Worm (Caenorhabditis elegans) whole organism, young adult: Measurements from ENCODE around the gene F14F9.8.

Experiments used
- B0035.1 ChIP-seq: sonication (generic microtip); optimal IDR thresholded peaks from 2 replicates; lab custom pipeline; 2016; ENCODE audit warnings: missing genetic modification characterization, mild to moderate bottlenecking, missing compliant biosample characterization, missing genotype, missing genetic modification reagents
- D2030.7 ChIP-seq: fragments of 200-800 bp; sonication (Bioruptor generic); IDR thresholded peaks from 2 replicates; pipeline ENCODE4 v1.3.6; 2022; ENCODE audit warnings: missing genetic modification reagents, missing genetic modification characterization, missing compliant biosample characterization
- F39B2.1 ChIP-seq: fragments of 200-800 bp; sonication (Bioruptor generic); IDR thresholded peaks from 2 replicates; pipeline ENCODE4 v1.3.6; 2022; ENCODE audit warnings: missing genetic modification reagents, missing genetic modification characterization, missing compliant biosample characterization
- F49E8.2 ChIP-seq: sonication (generic microtip); optimal IDR thresholded peaks from 3 replicates; lab custom pipeline; 2017; ENCODE audit warnings: missing genetic modification characterization, mild to moderate bottlenecking, missing compliant biosample characterization, antibody characterized with exemption, moderate library complexity; ENCODE audit not compliant: insufficient read depth
- F52B5.7 ChIP-seq: sonication (generic microtip); optimal IDR thresholded peaks from 2 replicates; lab custom pipeline; 2016; ENCODE audit warnings: mild to moderate bottlenecking, missing genetic modification characterization, missing compliant biosample characterization
- Y67H2A.10 ChIP-seq: fragments of 200-800 bp; sonication (Bioruptor generic); conservative IDR thresholded peaks from 2 replicates; pipeline ENCODE4 v1.3.6; 2022; ENCODE audit warnings: missing genetic modification reagents, missing genetic modification characterization, missing compliant biosample characterization
- ama-1 ChIP-seq, 3 experiments: fragments of 150-350 bp in 1 of 3; sonication (generic microtip) in 2 of 3; optimal IDR thresholded peaks; 2 replicates each; lab custom pipeline; 2014 to 2018; ENCODE audit warnings: missing biosample characterization in 2 of 3, missing genetic modification characterization in 2 of 3, missing genetic modification reagents in 2 of 3
- ccch-3 ChIP-seq: fragments of 200-800 bp; sonication (Bioruptor generic); optimal IDR thresholded peaks from 2 replicates; lab custom pipeline; 2018; ENCODE audit warnings: mild to moderate bottlenecking, missing genetic modification characterization, missing compliant biosample characterization
- dpff-1 ChIP-seq: sonication (generic microtip); optimal IDR thresholded peaks from 2 replicates; lab custom pipeline; 2017; ENCODE audit warnings: mild to moderate bottlenecking, missing genetic modification characterization, missing compliant biosample characterization
- mel-28 ChIP-seq: sonication (generic microtip); optimal IDR thresholded peaks from 2 replicates; lab custom pipeline; 2016; ENCODE audit warnings: borderline replicate concordance, mild to moderate bottlenecking, missing genetic modification characterization, missing compliant biosample characterization
- pbrm-1 ChIP-seq: fragments of 200-800 bp; sonication (Bioruptor generic); IDR thresholded peaks from 2 replicates; pipeline ENCODE4 v1.3.6; 2022; ENCODE audit warnings: missing genetic modification reagents, missing genetic modification characterization, missing compliant biosample characterization
- unc-62 ChIP-seq: fragments of 150-350 bp; optimal IDR thresholded peaks from 2 replicates; lab custom pipeline; 2014; ENCODE audit warnings: missing biosample characterization, missing genetic modification reagents, missing genetic modification characterization
- ztf-3 ChIP-seq: fragments of 200-800 bp; sonication (Bioruptor generic); optimal IDR thresholded peaks from 2 replicates; lab custom pipeline; 2018; ENCODE audit warnings: mild to moderate bottlenecking, missing genetic modification characterization, missing compliant biosample characterization

- TF ChIP-seq ama-1 (optimal IDR thresholded peaks at IDR 0.05; lab: Kevin White, UChicago) (no peak), ama-1 (GFP tag; optimal IDR thresholded peaks at IDR 0.05; lab: Kevin White, UChicago) (no peak), F52B5.7 (no peak), unc-62 (no peak), pbrm-1 (GFP tag; lab: Robert Waterston, UW) (no peak), F39B2.1 (GFP tag; lab: Robert Waterston, UW) (no peak), B0035.1 (tag; lab: Kevin White, UChicago) (no peak), F49E8.2 (tag; lab: Kevin White, UChicago) (no peak), ccch-3 (GFP tag; lab: Kevin White, UChicago) (no peak), Y67H2A.10 (GFP tag; lab: Robert Waterston, UW) (no peak), ztf-3 (GFP tag; lab: Kevin White, UChicago) (no peak), D2030.7 (no peak), mel-28 (tag; lab: Kevin White, UChicago) (no peak), dpff-1 (no peak)
Measured at ce11 chrV:5110684-5111083, 19.4 kb upstream of the F14F9.8 start, which contains the start of gene ugt-63.
